Fruit fly (Drosophila melanogaster) whole organism, larva: Measurements from ENCODE around the gene Trf4-1.

Experiments used
- noc ChIP-seq: fragments of 200-800 bp; sonication (Bioruptor generic); optimal IDR thresholded peaks from 3 replicates; lab custom pipeline; 2019; ENCODE audit warnings: missing biosample characterization, mild to moderate bottlenecking, missing genetic modification characterization, moderate library complexity

Trf4-1 gene

DNA sequence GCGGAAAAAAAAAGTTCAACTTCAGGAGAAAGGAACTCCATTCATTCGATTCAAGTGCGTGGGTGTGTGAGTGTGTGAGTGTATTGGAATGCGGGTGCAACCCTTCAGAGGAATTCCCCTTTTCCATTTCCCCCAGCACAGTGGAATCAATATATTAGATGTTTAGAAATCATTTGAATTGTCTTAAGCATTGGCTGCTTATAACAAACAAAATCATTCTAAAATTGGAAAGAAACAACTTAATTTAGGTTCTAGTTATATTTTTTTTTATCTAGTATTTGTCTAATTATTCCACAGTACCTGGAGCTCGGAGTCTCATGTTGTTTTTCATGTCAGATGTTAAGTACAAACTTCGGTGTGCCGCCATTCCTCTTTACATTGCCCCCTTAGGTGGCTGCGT, 21.1 kb upstream of the Trf4-1 start:
- TF ChIP-seq noc: no peak

DNA sequence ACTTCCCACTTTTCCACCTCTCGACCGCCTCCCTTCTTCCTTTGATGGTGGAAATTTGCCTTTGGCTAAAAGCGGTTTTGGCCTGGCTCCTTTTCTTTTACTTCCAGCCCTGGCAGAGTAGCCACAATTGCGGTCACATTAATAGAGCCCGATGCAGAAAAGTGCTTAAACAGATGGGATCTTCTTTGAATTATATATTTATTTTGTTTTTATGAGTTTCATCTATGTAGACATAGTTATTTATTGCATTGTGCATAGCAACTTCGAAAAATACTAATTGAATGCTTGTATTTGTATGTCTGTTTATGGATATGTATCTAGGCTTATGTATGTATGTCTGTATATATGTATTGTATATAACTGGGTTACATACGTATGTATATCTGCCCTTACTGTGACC, 18.1 kb upstream of the Trf4-1 start:
- TF ChIP-seq noc: no peak

DNA sequence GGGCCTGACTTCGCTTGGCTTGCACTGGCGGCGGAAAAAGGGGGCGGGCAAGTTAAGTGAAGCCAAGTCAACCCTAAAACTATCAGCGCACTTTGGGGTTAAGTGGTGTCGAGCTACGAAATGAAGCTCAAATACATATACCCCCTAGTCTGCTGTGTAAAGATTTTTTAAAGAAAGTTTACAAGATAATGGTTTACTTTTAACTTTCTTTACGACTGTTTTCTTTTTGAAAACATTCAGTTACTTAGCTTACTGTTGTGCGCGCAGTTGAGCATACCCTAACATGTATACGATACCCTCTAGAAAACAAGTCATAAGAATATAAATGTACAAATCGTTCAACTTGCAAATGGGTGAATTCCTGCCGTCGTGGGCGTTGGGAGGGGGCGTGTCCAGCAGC, 17.4 kb upstream of the Trf4-1 start:
- no peak for TF ChIP-seq noc

DNA sequence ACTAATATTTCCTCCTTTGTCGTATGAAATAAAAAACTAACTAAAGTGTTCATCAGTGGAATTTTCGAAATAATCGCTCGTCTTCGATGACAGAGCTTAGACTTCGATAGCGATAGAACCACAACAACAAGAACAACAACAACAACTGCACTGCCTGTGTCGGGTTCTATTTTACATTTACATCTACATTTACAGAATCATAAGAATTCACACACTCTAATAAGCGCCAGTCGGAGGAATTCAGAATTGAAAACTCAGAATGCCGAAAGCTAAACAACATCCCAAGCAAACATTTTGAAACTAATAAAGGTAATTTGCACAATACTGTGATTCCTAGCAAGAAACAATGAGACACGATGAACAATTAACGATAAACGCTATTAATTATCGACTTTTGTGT, 5.8 kb upstream of the Trf4-1 start:
- TF ChIP-seq noc: no peak

DNA sequence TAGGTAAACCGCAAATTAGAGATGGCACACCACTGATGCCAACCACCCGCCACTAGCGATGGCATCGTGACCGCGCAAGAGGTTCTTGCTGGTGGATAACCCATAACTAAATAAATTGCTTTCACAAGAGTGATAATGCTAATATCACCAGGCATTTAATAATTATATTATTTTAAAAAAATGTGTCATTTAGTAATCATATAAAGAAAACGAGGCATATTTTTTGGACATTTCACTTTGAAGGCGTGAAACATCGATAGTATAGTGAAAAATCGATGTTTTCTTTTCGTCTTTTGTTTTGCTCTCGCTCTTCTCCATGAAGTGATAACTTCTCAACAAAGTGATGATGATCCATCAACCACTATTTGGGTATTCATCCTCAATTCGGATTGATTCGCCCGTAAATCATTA, 1.4 kb upstream of the Trf4-1 start, which contains the start of gene IntS4:
IntS4 (minus strand) TSS at position 20 of the 411 bp plus-strand sequence.
- no peak for TF ChIP-seq noc

DNA sequence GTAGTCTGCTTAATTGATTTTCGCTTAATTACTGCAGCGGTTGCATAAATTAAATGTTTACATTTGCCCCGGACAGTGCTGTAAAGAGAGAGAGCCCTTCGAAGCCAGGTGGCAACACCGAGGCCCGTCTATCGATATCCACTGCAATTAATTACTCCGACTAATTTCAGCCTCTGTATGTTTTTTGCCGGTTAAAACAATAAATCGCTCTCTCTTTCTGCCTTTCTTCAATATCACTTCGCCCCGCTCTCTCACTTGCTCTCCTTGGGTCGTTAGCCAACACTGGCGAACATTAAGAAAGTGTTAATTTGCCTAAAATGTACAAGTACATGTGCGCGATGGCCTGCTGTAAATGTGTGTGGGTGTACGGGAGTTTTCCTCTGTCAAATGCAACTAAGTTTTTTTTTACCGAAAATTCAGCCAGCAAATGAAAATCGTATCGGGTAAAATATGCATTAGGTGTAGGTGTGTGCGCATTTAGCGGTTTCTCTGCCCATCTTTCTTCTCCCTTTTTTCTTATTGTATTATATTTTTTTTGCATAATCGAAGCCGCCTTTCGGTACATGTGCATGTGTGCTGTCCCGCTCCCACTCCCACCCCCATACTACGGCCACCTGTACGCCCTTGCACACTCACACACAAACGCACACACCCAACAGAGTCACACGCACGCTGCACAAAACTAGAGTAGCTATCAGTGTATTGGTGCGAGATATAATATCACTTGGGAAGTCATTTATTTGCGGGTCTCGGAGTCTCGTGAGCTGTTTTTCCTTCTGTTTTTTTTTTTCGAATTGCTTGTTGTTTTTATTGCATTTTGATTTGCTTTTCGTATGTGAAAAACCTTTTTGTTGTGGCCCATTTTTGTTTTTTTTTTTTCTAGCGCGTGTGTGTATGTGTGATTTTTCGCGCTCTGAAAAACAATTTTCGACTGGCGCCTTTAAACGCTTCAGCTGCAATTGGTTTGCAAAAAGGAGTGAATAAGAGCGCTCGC, 1.6 kb downstream of the Trf4-1 start:
- TF ChIP-seq noc: no peak

DNA sequence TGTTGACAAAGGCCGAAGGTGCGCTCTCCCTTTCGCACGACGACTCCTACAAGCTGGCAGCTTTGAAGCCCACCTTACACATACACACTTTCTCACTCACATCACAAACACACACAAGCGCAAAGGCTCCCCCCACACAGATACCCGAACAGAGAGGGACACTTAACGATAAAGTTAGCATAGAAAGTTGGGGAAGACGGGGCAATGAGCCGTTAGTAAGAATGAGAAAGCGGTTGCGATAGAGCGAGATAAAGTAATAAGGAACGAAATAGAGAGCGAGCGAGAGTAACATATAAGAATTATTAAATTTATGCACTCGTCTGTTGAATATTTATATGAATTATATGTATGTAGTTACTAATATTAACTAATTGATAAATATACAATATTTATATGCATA, 8.9 kb downstream of the Trf4-1 start:
- no peak for TF ChIP-seq noc

DNA sequence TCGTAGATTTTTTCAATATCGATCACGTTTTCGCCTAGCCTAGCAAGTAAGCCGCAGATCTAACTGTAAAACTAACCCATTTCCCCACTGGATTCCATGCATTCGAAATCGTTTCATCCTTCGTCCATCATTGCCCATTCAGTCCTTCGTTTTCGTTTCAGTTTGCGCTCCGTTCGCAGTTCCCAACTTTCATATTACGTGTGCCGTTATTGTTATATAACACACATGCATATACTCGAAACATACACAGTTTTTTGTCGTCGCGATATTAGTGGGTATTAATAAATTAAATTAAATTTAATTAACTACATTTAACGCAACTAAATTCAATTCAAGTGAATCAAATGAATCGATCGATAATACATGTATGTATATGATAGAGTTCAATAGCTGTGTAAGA, 9.5 kb downstream of the Trf4-1 start:
- no peak for TF ChIP-seq noc

DNA sequence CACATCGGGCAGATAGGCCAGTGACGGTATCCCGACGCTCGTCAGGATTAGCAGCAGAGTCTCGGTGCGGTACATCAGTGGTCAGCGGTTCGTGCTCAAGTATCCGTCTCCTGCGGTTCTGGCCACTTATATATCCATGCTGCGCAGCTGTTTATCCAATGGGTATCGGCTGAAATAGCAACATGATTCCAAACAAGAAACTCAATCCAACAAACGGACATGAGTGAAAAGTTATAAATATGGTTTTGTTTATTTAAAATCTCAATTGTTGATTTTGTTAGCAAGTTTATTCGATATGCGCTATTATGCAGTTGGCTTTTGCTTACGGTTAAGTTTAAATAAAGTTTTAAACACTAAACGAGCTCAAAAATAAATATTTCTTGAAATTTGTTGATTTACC, 10.7 kb downstream of the Trf4-1 start, which contains the start of gene CG12111:
CG12111 (minus strand) TSS at position 101 of the 400 bp plus-strand sequence.
- TF ChIP-seq noc: no peak

DNA sequence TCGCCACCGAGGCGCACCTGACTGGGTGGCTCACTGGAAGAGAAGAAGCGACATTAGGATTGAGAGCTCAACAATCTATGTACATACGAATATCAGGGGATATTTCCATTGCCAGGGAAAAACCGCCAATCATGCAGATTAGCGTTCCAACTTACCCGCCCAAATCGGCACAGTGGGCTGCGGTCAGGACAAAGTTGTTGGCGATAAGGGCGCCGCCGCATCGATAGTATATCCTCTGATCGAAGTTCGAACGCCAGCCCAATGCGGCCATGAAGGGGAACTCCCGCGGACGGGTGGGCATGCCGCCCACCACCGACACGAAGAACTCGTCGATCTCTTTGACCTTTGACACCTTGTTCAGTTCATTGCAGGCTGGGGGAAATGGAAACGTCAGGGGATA, 11.8 kb downstream of the Trf4-1 start:
- TF ChIP-seq noc: no peak

DNA sequence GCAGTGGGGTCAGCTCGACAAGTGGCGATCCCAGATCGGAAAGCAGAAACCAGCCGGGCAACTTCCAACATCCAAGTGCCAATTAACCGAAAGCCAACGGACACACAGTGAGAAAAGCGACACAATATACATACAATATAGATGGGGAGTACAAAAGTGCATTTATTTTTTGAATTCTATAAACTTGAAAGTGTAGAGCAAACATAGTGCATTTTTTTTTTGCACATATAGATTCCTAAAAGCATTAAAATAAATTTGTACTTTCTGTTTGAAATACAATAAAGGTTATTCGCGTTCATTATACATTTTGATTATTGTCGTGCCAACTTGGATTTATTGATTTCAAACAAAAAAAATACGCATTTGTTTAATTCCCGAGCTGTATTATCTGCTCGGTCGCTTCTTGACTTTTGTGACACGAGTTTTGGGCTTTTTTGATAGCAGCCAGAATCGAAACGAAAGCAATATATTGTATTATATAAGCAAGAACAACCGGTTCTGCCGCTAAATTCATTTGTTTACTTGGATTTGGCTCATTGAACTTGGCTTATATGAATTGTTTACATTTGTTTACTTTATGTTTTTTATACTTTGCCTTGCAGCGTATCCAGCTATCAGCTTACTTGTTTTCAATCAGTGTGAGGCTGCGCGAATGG, 12.9 kb downstream of the Trf4-1 start, which contains the start of gene spirit:
spirit (minus strand) TSS at position 655 of the 656 bp plus-strand sequence.
- no peak for TF ChIP-seq noc

DNA sequence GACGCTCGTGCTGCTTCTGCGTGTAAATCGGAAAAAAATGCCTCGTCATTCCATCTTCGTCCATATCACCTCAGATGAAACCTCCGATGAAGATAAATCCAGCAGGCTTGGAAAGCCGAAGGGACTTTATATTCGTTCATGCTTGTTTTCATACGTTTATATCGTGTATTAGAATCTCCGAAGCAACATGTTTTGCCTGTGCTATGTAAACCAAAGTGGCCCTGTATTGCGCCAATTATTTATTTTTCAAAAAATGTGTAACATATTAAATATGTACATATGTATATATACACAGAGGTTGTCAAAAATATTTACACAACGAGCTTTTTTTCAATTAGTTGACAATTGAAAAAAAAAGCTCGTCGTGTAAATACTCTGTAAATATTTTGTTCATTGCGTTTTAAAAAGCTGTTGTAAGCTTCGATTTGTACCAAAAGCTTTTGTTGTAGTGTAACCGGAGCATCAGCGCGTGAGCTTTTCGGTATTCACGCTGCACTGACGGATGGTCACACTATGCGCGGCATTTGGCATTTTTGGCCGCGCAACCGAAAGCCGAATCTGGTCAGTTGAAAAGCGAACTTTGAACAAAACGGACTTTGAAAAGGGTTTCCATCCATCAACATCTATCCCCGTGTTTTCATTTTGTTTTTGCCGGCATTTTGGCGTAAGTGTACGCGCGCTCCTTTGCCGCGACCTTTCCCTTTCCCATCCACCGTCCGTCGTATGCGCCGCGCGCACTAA, 13.8 kb downstream of the Trf4-1 start, which contains the start of gene CG12065:
CG12065 (plus strand) TSS at position 563 of the 741 bp plus-strand sequence.
- TF ChIP-seq noc: no peak

DNA sequence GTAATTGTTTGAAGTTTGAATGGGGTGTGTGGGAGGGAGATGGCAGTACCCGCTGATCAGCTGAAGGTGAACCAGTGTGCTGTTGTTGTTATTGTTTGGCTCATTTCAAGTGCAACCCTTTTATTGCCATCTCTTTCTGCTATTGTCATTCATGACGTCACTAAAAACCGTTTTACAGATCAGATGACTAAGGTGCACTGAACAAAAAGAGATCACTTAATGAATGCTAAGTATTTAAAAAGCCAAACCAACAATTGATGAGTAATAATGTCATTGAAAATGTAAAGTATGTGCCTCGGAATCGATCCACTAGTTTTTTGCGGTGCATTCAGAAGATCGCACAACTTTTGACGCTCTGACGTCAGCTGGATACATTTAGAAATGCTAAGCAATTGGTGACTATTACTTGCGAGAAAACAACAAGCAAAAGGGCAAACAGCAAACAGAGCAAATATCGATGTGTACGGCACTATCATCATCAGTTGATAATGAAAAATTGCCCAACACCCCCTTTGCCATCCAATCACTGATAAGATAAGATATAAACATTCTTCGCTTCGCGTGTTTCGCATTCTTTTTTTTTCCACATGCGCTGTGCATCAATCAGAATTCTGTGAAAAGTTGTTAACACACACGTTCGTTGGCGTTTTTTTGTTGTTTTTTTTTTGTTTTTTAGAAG, 14.7 kb downstream of the Trf4-1 start:
- no peak for TF ChIP-seq noc

DNA sequence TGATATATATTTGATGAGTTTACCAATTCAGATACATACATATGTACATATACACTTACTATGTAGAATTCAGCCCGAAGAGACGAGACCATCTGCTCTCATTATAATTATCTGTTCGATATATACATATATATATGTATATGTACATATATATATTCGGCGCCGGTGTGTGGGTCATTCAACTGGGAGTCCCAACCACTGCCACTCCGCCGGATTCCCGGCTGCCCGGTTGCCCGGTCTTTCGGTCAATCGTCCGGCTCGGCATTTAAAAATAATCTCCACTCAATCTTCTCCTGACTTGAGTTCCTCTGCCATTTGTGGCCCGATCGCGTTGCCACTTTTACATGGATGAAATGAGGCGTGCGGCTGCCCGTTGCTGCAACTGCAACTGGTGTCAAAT, 16.6 kb downstream of the Trf4-1 start:
- no peak for TF ChIP-seq noc

DNA sequence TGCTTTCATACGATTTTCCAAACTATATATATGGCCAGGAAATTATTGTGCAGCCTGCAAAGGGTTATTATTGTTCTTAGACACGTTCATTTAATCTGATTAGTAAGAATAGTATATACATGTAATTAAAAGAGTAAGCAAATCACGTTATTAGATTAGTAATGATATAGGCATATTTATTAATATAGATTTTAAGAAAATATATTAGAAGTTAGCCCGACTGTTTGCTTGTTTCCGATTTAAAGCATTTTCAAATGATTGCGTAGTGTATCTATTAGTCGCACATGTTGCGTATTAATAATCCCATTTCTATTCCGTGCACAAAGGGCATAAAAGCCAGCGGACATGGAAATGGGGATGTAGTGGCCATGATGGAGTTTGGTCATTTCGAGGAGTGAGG, 19.0 kb downstream of the Trf4-1 start:
- no peak for TF ChIP-seq noc

DNA sequence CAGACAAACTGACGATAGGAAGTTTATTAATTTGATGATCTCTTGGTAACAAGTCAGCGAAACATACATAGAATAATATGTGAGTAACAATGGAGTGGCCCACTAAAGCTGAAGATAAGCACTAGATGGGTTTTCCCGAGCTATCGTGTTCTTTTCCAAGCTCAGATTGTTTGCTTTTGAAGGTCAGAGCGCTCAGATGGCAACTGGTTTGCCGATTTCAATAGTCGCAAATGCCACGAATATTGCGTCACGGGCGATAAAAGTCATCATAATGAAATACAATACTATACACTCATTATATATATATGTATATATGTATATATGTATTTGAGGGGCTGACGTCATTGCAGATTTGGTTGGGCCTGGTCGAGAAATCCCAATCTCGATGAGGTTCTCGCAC, 19.8 kb downstream of the Trf4-1 start:
- no peak for TF ChIP-seq noc
